Fruit fly (Drosophila melanogaster) whole organism, embryonic: ENCODE data around the gene Cht2.

Experiments used
- ATbp ChIP-seq: fragments of 200-800 bp; sonication (Bioruptor generic); optimal IDR thresholded peaks from 2 replicates; lab custom pipeline; 2017; ENCODE audit warnings: missing biosample characterization, mild to moderate bottlenecking, missing genetic modification characterization, missing genetic modification reagents
- Abd-B ChIP-seq: fragments of 200-800 bp; sonication (Bioruptor generic); optimal IDR thresholded peaks from 2 replicates; lab custom pipeline; 2018; ENCODE audit warnings: missing biosample characterization, mild to moderate bottlenecking, missing genetic modification characterization, moderate library complexity
- B-H1 ChIP-seq: fragments of 200-800 bp; sonication (Bioruptor generic); IDR thresholded peaks from 3 replicates; pipeline ENCODE4 v1.3.6; 2022; ENCODE audit warnings: missing biosample characterization, missing genetic modification characterization
- CG10565 ChIP-seq: fragments of 200-800 bp; sonication (Bioruptor generic); optimal IDR thresholded peaks from 3 replicates; lab custom pipeline; 2016; ENCODE audit warnings: missing biosample characterization, mild to moderate bottlenecking, missing genetic modification characterization
- CG11247 ChIP-seq: fragments of 200-800 bp; sonication (Bioruptor generic); IDR thresholded peaks from 2 replicates; pipeline ENCODE4 v1.3.6; 2022; ENCODE audit warnings: missing biosample characterization, missing genetic modification characterization
- CG11398 ChIP-seq: fragments of 200-800 bp; sonication (Bioruptor generic); optimal IDR thresholded peaks from 2 replicates; lab custom pipeline; 2016; ENCODE audit warnings: missing biosample characterization, missing genetic modification characterization
- CG12219 ChIP-seq: fragments of 200-800 bp; sonication (Bioruptor generic); optimal IDR thresholded peaks from 3 replicates; lab custom pipeline; 2018; ENCODE audit warnings: missing biosample characterization, mild to moderate bottlenecking, missing genetic modification characterization
- CG12299 ChIP-seq: fragments of 200-800 bp; sonication (Bioruptor generic); optimal IDR thresholded peaks from 2 replicates; lab custom pipeline; 2018; ENCODE audit warnings: missing biosample characterization, mild to moderate bottlenecking, missing genetic modification characterization
- CG13424 ChIP-seq: fragments of 200-800 bp; sonication (Bioruptor generic); optimal IDR thresholded peaks from 2 replicates; lab custom pipeline; 2019; ENCODE audit warnings: missing biosample characterization, mild to moderate bottlenecking, missing genetic modification characterization, moderate library complexity
- CG14860 ChIP-seq: fragments of 200-800 bp; sonication (Bioruptor generic); IDR thresholded peaks from 3 replicates; pipeline ENCODE4 v1.3.6; 2022; ENCODE audit warnings: missing biosample characterization, missing genetic modification characterization; ENCODE audit not compliant: partially characterized antibody
- CG15073 ChIP-seq: fragments of 200-800 bp; sonication (Bioruptor generic); optimal IDR thresholded peaks from 2 replicates; lab custom pipeline; 2016; ENCODE audit warnings: missing biosample characterization, missing genetic modification characterization
- CG15601 ChIP-seq: fragments of 200-800 bp; sonication (Bioruptor generic); optimal IDR thresholded peaks from 3 replicates; lab custom pipeline; 2019; ENCODE audit warnings: missing biosample characterization, mild to moderate bottlenecking, missing genetic modification characterization, moderate library complexity
- CG2116 ChIP-seq: fragments of 200-800 bp; sonication (Bioruptor generic); optimal IDR thresholded peaks from 3 replicates; lab custom pipeline; 2018; ENCODE audit warnings: missing biosample characterization, mild to moderate bottlenecking, missing genetic modification characterization
- CG30020 ChIP-seq: fragments of 200-800 bp; optimal IDR thresholded peaks from 2 replicates; lab custom pipeline; 2019; ENCODE audit warnings: missing biosample characterization, mild to moderate bottlenecking, missing genetic modification characterization, moderate library complexity
- CG31365 ChIP-seq: fragments of 200-800 bp; sonication (Bioruptor generic); optimal IDR thresholded peaks from 2 replicates; lab custom pipeline; 2018; ENCODE audit warnings: missing biosample characterization, mild to moderate bottlenecking, missing genetic modification characterization
- CG32532 ChIP-seq: fragments of 200-800 bp; sonication (Bioruptor generic); IDR thresholded peaks from 2 replicates; pipeline ENCODE4 v1.3.6; 2022; ENCODE audit warnings: missing biosample characterization, missing genetic modification characterization
- CG3281 ChIP-seq: fragments of 200-800 bp; sonication (Bioruptor generic); optimal IDR thresholded peaks from 3 replicates; lab custom pipeline; 2017; ENCODE audit warnings: missing biosample characterization, mild to moderate bottlenecking, missing genetic modification characterization
- CG4328 ChIP-seq: fragments of 200-800 bp; sonication (Bioruptor generic); optimal IDR thresholded peaks from 3 replicates; lab custom pipeline; 2017; ENCODE audit warnings: missing biosample characterization, missing genetic modification reagents, missing genetic modification characterization
- CG43689 ChIP-seq: fragments of 200-800 bp; sonication (Bioruptor generic); IDR thresholded peaks from 2 replicates; pipeline ENCODE4 v1.3.6; 2022; ENCODE audit warnings: missing biosample characterization, missing genetic modification characterization
- CG4404 ChIP-seq: fragments of 200-800 bp; sonication (Bioruptor generic); IDR thresholded peaks from 2 replicates; pipeline ENCODE4 v1.3.6; 2022; ENCODE audit warnings: missing biosample characterization, missing genetic modification characterization
- CG6654 ChIP-seq: fragments of 200-800 bp; sonication (Bioruptor generic); optimal IDR thresholded peaks from 2 replicates; lab custom pipeline; 2017; ENCODE audit warnings: missing biosample characterization, mild to moderate bottlenecking, missing genetic modification characterization
- CG7357 ChIP-seq: fragments of 200-800 bp; sonication (Bioruptor generic); IDR thresholded peaks from 3 replicates; pipeline ENCODE4 v1.3.6; 2022; ENCODE audit warnings: missing biosample characterization, missing genetic modification characterization
- CG7786 ChIP-seq: fragments of 200-800 bp; sonication (Bioruptor generic); optimal IDR thresholded peaks from 2 replicates; lab custom pipeline; 2016; ENCODE audit warnings: missing biosample characterization, missing genetic modification characterization
- CG8359 ChIP-seq: fragments of 200-800 bp; sonication (Bioruptor generic); optimal IDR thresholded peaks from 2 replicates; lab custom pipeline; 2017; ENCODE audit warnings: missing biosample characterization, mild to moderate bottlenecking, missing genetic modification characterization, borderline replicate concordance
- CG9437 ChIP-seq: fragments of 200-800 bp; sonication (Bioruptor generic); optimal IDR thresholded peaks from 2 replicates; lab custom pipeline; 2018; ENCODE audit warnings: missing biosample characterization, mild to moderate bottlenecking, missing genetic modification characterization
- Chrac-16 ChIP-seq: fragments of 200-800 bp; sonication (Bioruptor generic); optimal IDR thresholded peaks from 3 replicates; lab custom pipeline; 2016; ENCODE audit warnings: missing biosample characterization, missing genetic modification characterization
- CrebB ChIP-seq: fragments of 200-800 bp; sonication (Bioruptor generic); optimal IDR thresholded peaks from 3 replicates; lab custom pipeline; 2018; ENCODE audit warnings: missing biosample characterization, mild to moderate bottlenecking, missing genetic modification characterization
- Dll ChIP-seq: fragments of 200-800 bp; sonication (Bioruptor generic); IDR thresholded peaks from 4 replicates; pipeline ENCODE4 v1.3.6; 2022; ENCODE audit warnings: missing biosample characterization, missing genetic modification characterization; ENCODE audit not compliant: partially characterized antibody
- Dp ChIP-seq: fragments of 200-800 bp; sonication (Bioruptor generic); optimal IDR thresholded peaks from 2 replicates; lab custom pipeline; 2018; ENCODE audit warnings: missing biosample characterization, mild to moderate bottlenecking, missing genetic modification characterization, moderate library complexity
- Hr78 ChIP-seq, 2 experiments: fragments of 200-800 bp in 1 of 2; fragments of >200 bp in 1 of 2; sonication (Bioruptor generic) in 1 of 2; optimal IDR thresholded peaks; 2 replicates each; lab custom pipeline; 2017 to 2019; ENCODE audit warnings: missing biosample characterization in 2 of 2, missing genetic modification characterization in 2 of 2, mild to moderate bottlenecking in 1 of 2, moderate library complexity in 1 of 2
- Lhr ChIP-seq: fragments of 200-800 bp; sonication (Bioruptor generic); optimal IDR thresholded peaks from 3 replicates; lab custom pipeline; 2017; ENCODE audit warnings: mild to moderate bottlenecking, missing biosample characterization, missing genetic modification reagents, missing genetic modification characterization
- Mad ChIP-seq: fragments of 200-800 bp; sonication (Bioruptor generic); optimal IDR thresholded peaks from 2 replicates; lab custom pipeline; 2016; ENCODE audit warnings: missing biosample characterization, missing genetic modification characterization
- NC2α ChIP-seq: fragments of 200-800 bp; sonication (Bioruptor generic); optimal IDR thresholded peaks from 2 replicates; lab custom pipeline; 2016; ENCODE audit warnings: missing biosample characterization, missing genetic modification characterization
- TFAM ChIP-seq: fragments of 200-800 bp; sonication (Bioruptor generic); optimal IDR thresholded peaks from 2 replicates; lab custom pipeline; 2017; ENCODE audit warnings: missing biosample characterization, missing genetic modification characterization, inconsistent platforms
- bab2 ChIP-seq: fragments of 200-800 bp; sonication (Bioruptor generic); optimal IDR thresholded peaks from 2 replicates; lab custom pipeline; 2016; ENCODE audit warnings: missing biosample characterization, missing genetic modification characterization
- gem ChIP-seq: fragments of 200-800 bp; sonication (Bioruptor generic); optimal IDR thresholded peaks from 2 replicates; lab custom pipeline; 2019; ENCODE audit warnings: missing biosample characterization, mild to moderate bottlenecking, missing genetic modification characterization, moderate library complexity
- gsb-n ChIP-seq: fragments of 200-800 bp; sonication (Bioruptor generic); optimal IDR thresholded peaks from 3 replicates; lab custom pipeline; 2018; ENCODE audit warnings: missing biosample characterization, mild to moderate bottlenecking, missing genetic modification characterization
- her ChIP-seq: fragments of 200-800 bp; sonication (Bioruptor generic); optimal IDR thresholded peaks from 2 replicates; lab custom pipeline; 2016; ENCODE audit warnings: missing biosample characterization, missing genetic modification characterization
- insv ChIP-seq, 2 experiments: fragments of 200-800 bp; sonication (Bioruptor generic); optimal IDR thresholded peaks; 3 replicates each; lab custom pipeline; 2016 to 2018; ENCODE audit warnings: missing biosample characterization in 2 of 2, missing genetic modification characterization in 2 of 2
- nerfin-2 ChIP-seq: fragments of 200-800 bp; sonication (Bioruptor generic); IDR thresholded peaks from 2 replicates; pipeline ENCODE4 v1.3.6; 2022; ENCODE audit warnings: missing biosample characterization, missing genetic modification characterization; ENCODE audit not compliant: partially characterized antibody
- pan ChIP-seq, 4 experiments: fragments of >200 bp in 3 of 4; fragments of 200-800 bp in 1 of 4; sonication (Bioruptor generic) in 1 of 4; optimal IDR thresholded peaks in 3 of 4; IDR thresholded peaks in 1 of 4; 2 replicates each; pipeline versions ENCODE4 v1.3.6 to Lab custom; 2017 to 2022; ENCODE audit warnings: missing biosample characterization in 2 of 4, missing genetic modification characterization in 2 of 4, mixed read lengths in 1 of 4
- pum ChIP-seq: fragments of 200-800 bp; sonication (Bioruptor generic); optimal IDR thresholded peaks from 2 replicates; lab custom pipeline; 2016; ENCODE audit warnings: missing biosample characterization, missing genetic modification characterization
- ranshi ChIP-seq: fragments of 200-800 bp; sonication (Bioruptor generic); IDR thresholded peaks from 2 replicates; pipeline ENCODE4 v1.3.6; 2022; ENCODE audit warnings: missing biosample characterization, missing genetic modification characterization
- shn ChIP-seq: fragments of 200-800 bp; sonication (Bioruptor generic); optimal IDR thresholded peaks from 3 replicates; lab custom pipeline; 2016; ENCODE audit warnings: missing biosample characterization, missing genetic modification characterization
- sima ChIP-seq: fragments of 200-800 bp; sonication (Bioruptor generic); optimal IDR thresholded peaks from 2 replicates; lab custom pipeline; 2016; ENCODE audit warnings: missing biosample characterization, missing genetic modification characterization
- sob ChIP-seq: fragments of 200-800 bp; sonication (Bioruptor generic); IDR thresholded peaks from 2 replicates; pipeline ENCODE4 v1.3.6; 2022; ENCODE audit warnings: missing biosample characterization, missing genetic modification characterization
- wor ChIP-seq: fragments of 200-800 bp; sonication (Bioruptor generic); IDR thresholded peaks from 2 replicates; pipeline ENCODE4 v1.3.6; 2022; ENCODE audit warnings: missing biosample characterization, missing genetic modification characterization

Gene Cht2

DNA sequence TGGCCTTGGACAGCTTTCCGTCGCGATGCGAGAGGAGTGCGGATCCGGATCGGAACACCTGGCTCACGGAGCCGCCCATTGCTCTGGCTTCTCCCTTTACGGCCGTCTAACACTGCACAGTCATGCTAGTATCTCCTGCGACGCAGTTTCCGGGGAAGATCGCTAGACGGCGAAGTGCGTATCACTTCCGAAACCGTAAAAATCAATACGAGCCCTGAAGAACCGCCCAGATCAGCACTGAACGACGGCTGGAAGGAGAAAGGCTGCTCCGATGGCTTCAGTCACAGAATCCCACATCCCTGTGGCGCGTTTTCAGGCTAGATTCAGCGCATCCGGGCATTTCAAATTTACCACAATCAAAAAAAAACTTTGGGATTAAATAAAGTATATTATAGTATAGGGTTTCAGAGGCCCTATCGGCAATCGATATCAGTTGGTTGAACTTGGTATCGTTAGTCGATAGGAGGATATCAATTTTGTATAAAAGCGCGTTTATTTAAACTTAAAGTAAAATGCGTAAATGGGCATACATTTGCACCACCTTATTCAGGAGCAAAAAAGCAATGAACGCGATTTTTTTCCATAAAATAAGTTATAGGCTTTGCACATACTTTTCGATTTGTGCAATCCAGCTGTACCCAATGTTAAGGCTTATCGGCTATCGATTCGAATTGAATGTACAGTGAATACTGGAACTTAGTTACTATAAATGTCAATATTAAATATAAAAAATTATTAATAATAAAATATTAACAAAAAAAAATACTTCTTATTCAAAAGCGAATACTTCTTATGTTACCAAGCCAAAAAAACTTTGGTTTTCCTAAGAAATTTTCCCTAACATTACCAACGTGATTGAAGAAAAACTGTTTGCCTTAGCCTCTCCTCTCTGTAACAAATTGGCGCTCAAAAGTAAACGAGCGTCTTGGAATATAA is 19.2 kb upstream of the Cht2 start, which contains the start of the genes CG13933 and PolD2 (continued):
- TF ChIP-seq CG8359 (GFP tag; lab: Kevin White, UChicago) (peak; percentile 64), Dp (GFP tag; lab: Kevin White, UChicago) (peak; percentile 68), Dll (GFP tag; lab: Robert Waterston, UW) (peak; percentile 80), CG4404 (GFP tag; lab: Robert Waterston, UW) (peak; percentile 92), CG4328 (GFP tag; lab: Kevin White, UChicago) (peak; percentile 20), CG43689 (GFP tag; lab: Robert Waterston, UW) (peak; percentile 97), sima (peak; percentile 23), her (GFP tag; lab: Kevin White, UChicago) (peak; percentile 69), CG3281 (GFP tag; lab: Kevin White, UChicago) (no peak), pum (peak; percentile 65), CG11247 (GFP tag; lab: Robert Waterston, UW) (peak; percentile 90), CG31365 (tag; lab: Kevin White, UChicago) (no peak), shn (GFP tag; lab: Kevin White, UChicago) (peak; percentile 23), Abd-B (GFP tag; lab: Kevin White, UChicago) (peak; percentile 98), CG15073 (GFP tag; lab: Kevin White, UChicago) (peak; percentile 82), TFAM (peak; percentile 20), CG10565 (GFP tag; lab: Kevin White, UChicago) (peak; percentile 5), wor (GFP tag; lab: Robert Waterston, UW) (peak; percentile 98), Lhr (no peak), CG11398 (GFP tag; lab: Kevin White, UChicago) (peak; percentile 79), CG7357 (GFP tag; lab: Robert Waterston, UW) (peak; percentile 88), CG6654 (GFP tag; lab: Kevin White, UChicago) (peak; percentile 65), CrebB (tag; lab: Kevin White, UChicago) (peak; percentile 93), gem (tag; lab: Kevin White, UChicago) (peak; percentile 99), CG9437 (GFP tag; lab: Kevin White, UChicago) (peak; percentile 94), CG2116 (GFP tag; lab: Kevin White, UChicago) (peak; percentile 83), pan (optimal IDR thresholded peaks at IDR 0.05; lab: Kevin White, UChicago) (no peak), pan (GFP tag; optimal IDR thresholded peaks at IDR 0.05 in 1 of 2, IDR thresholded peaks at IDR 0.05 in 1 of 2) (peak in 1 of 2 experiments; percentile 96), ATbp (no peak), CG12219 (GFP tag; lab: Kevin White, UChicago) (peak; percentile 93), B-H1 (GFP tag; lab: Robert Waterston, UW) (peak; percentile 97), insv (GFP tag; optimal IDR thresholded peaks at IDR 0.05; lab: Kevin White, UChicago) (peak in 1 of 2 experiments; percentile 67), CG7786 (peak; percentile 85), nerfin-2 (peak; percentile 95), bab2 (GFP tag; lab: Kevin White, UChicago) (peak; percentile 91), sob (peak; percentile 99), Hr78 (GFP tag; optimal IDR thresholded peaks at IDR 0.05; lab: Kevin White, UChicago) (no peak), CG13424 (tag; lab: Kevin White, UChicago) (peak; percentile 99), CG12299 (tag; lab: Kevin White, UChicago) (peak; percentile 95), Chrac-16 (GFP tag; lab: Kevin White, UChicago) (peak; percentile 97), CG14860 (GFP tag; lab: Robert Waterston, UW) (peak; percentile 91), CG15601 (tag; lab: Kevin White, UChicago) (peak; percentile 97), gsb-n (tag; lab: Kevin White, UChicago) (peak; percentile 98), CG32532 (GFP tag; lab: Robert Waterston, UW) (peak; percentile 99), ranshi (GFP tag; lab: Robert Waterston, UW) (peak; percentile 95), NC2α (GFP tag; lab: Kevin White, UChicago) (peak; percentile 44), CG30020 (tag; lab: Kevin White, UChicago) (peak; percentile 89), Mad (peak; percentile 85)
